Worm (Caenorhabditis elegans) whole organism, L3 larva: ENCODE results near the gene ZK757.1.

Source experiments
- ama-1 ChIP-seq: fragments of 150-350 bp; optimal IDR thresholded peaks from 2 replicates; lab custom pipeline; 2018
- daf-12 ChIP-seq: fragments of 150-350 bp; optimal IDR thresholded peaks from 2 replicates; lab custom pipeline; 2014; ENCODE audit warnings: missing biosample characterization, missing genetic modification reagents, missing genetic modification characterization
- eor-1 ChIP-seq, 2 experiments: fragments of 150-350 bp; optimal IDR thresholded peaks; 2 replicates each; lab custom pipeline; 2014 to 2018; ENCODE audit warnings: missing biosample characterization in 2 of 2, missing genetic modification characterization in 2 of 2
- fkh-10 ChIP-seq: sonication (generic microtip); optimal IDR thresholded peaks from 2 replicates; lab custom pipeline; 2017; ENCODE audit warnings: missing biosample characterization, missing genetic modification reagents, missing genetic modification characterization
- lin-15B ChIP-seq: fragments of 150-350 bp; optimal IDR thresholded peaks from 2 replicates; lab custom pipeline; 2014; ENCODE audit warnings: missing biosample characterization, missing genetic modification characterization
- nhr-11 ChIP-seq: fragments of 150-350 bp; optimal IDR thresholded peaks from 2 replicates; lab custom pipeline; 2014; ENCODE audit warnings: missing biosample characterization, missing genetic modification characterization
- nhr-23 ChIP-seq: fragments of 150-350 bp; optimal IDR thresholded peaks from 2 replicates; lab custom pipeline; 2014; ENCODE audit warnings: missing biosample characterization, missing genetic modification reagents, missing genetic modification characterization
- nhr-237 ChIP-seq: fragments of 150-350 bp; optimal IDR thresholded peaks from 2 replicates; lab custom pipeline; 2014; ENCODE audit warnings: missing biosample characterization, missing genetic modification characterization
- pha-4 ChIP-seq: fragments of 150-350 bp; optimal IDR thresholded peaks from 2 replicates; lab custom pipeline; 2014; ENCODE audit warnings: missing biosample characterization, missing genetic modification reagents, missing genetic modification characterization
- pqm-1 ChIP-seq: fragments of 150-350 bp; optimal IDR thresholded peaks from 2 replicates; lab custom pipeline; 2017; ENCODE audit warnings: missing biosample characterization, missing genetic modification characterization, inconsistent platforms
- skn-1 ChIP-seq: fragments of 150-350 bp; optimal IDR thresholded peaks from 2 replicates; lab custom pipeline; 2014; ENCODE audit warnings: missing biosample characterization, missing genetic modification characterization
- snpc-4 ChIP-seq: fragments of 150-350 bp; optimal IDR thresholded peaks from 2 replicates; lab custom pipeline; 2014; ENCODE audit warnings: missing biosample characterization, missing genetic modification characterization

DNA sequence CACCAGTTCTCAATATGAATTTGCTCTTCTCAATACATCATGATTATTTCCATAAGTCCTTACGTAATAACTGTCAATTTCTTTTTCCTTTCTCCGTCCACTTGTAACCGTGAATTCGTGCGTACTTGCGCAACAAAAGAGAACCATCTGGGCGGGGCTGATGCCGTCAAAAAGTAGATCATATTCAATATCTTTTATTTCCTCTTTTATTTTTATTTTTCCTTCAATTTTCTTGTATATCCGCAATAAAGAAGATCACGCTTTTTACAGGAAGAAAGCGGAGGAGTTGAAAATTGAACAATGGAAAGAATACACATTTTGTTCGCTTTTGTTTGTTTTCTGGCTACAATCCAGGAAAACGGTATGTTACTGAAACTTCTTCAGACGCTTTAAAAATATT lies 21.9 kb upstream of the ZK757.1 start, which contains the start of gene mam-7:
- TF ChIP-seq nhr-237 (no peak), eor-1 (tag; optimal IDR thresholded peaks at IDR 0.05; lab: Kevin White, UChicago) (no peak), snpc-4 (tag; lab: Kevin White, UChicago) (no peak), pha-4 (no peak), skn-1 (tag; lab: Kevin White, UChicago) (no peak), pqm-1 (no peak), ama-1 (lab: Kevin White, UChicago) (no peak), nhr-23 (tag; lab: Kevin White, UChicago) (no peak), daf-12 (no peak), lin-15B (tag; lab: Kevin White, UChicago) (no peak), fkh-10 (GFP tag; lab: Kevin White, UChicago) (no peak), nhr-11 (no peak)
